Fruit fly (Drosophila melanogaster) whole organism, prepupa: ENCODE results near the gene CG42525.

Source experiments
- CG10631 ChIP-seq: fragments of 200-800 bp; sonication (Bioruptor generic); optimal IDR thresholded peaks from 2 replicates; lab custom pipeline; 2016; ENCODE audit warnings: missing biosample characterization, missing genetic modification characterization
- CG15336 ChIP-seq: fragments of 200-800 bp; sonication (Bioruptor generic); IDR thresholded peaks from 2 replicates; pipeline ENCODE4 v1.3.6; 2022; ENCODE audit warnings: missing biosample characterization, missing genetic modification characterization
- CG16779 ChIP-seq: fragments of 200-800 bp; sonication (Bioruptor generic); optimal IDR thresholded peaks from 3 replicates; lab custom pipeline; 2017; ENCODE audit warnings: missing biosample characterization, mild to moderate bottlenecking, missing genetic modification characterization
- CG3032 ChIP-seq: fragments of 200-800 bp; optimal IDR thresholded peaks from 2 replicates; lab custom pipeline; 2019; ENCODE audit warnings: missing biosample characterization, mild to moderate bottlenecking, missing genetic modification characterization, moderate library complexity
- CG31627 ChIP-seq: fragments of 200-800 bp; sonication (Bioruptor generic); optimal IDR thresholded peaks from 3 replicates; lab custom pipeline; 2016; ENCODE audit warnings: missing biosample characterization, missing genetic modification characterization
- CG32006 ChIP-seq: fragments of 200-800 bp; sonication (Bioruptor generic); optimal IDR thresholded peaks from 3 replicates; lab custom pipeline; 2017; ENCODE audit warnings: missing biosample characterization, mild to moderate bottlenecking, missing genetic modification characterization
- CG34406 ChIP-seq: fragments of 200-800 bp; sonication (Bioruptor generic); optimal IDR thresholded peaks from 3 replicates; lab custom pipeline; 2016; ENCODE audit warnings: missing biosample characterization, missing genetic modification characterization
- CG3919 ChIP-seq: fragments of 200-800 bp; sonication (Bioruptor generic); optimal IDR thresholded peaks from 3 replicates; lab custom pipeline; 2016; ENCODE audit warnings: missing biosample characterization, missing genetic modification characterization
- CG4318 ChIP-seq: fragments of 200-800 bp; sonication (Bioruptor generic); optimal IDR thresholded peaks from 3 replicates; lab custom pipeline; 2017; ENCODE audit warnings: missing biosample characterization, mild to moderate bottlenecking, missing genetic modification characterization
- CG6163 ChIP-seq: fragments of 200-800 bp; sonication (Bioruptor generic); IDR thresholded peaks from 3 replicates; pipeline ENCODE4 v1.3.6; 2022; ENCODE audit warnings: missing biosample characterization, missing genetic modification characterization
- CG6276 ChIP-seq: fragments of 200-800 bp; sonication (Bioruptor generic); optimal IDR thresholded peaks from 2 replicates; lab custom pipeline; 2017; ENCODE audit warnings: missing biosample characterization, mild to moderate bottlenecking, missing genetic modification characterization
- CG6792 ChIP-seq: fragments of 200-800 bp; sonication (Bioruptor generic); optimal IDR thresholded peaks from 3 replicates; lab custom pipeline; 2016; ENCODE audit warnings: missing biosample characterization, missing genetic modification characterization
- CG6808 ChIP-seq: fragments of 200-800 bp; sonication (Bioruptor generic); optimal IDR thresholded peaks from 3 replicates; lab custom pipeline; 2017; ENCODE audit warnings: missing biosample characterization, missing genetic modification characterization, mild to moderate bottlenecking, moderate library complexity, missing genetic modification reagents
- CG6854 ChIP-seq: fragments of 200-800 bp; sonication (Bioruptor generic); optimal IDR thresholded peaks from 2 replicates; lab custom pipeline; 2017; ENCODE audit warnings: missing biosample characterization, mild to moderate bottlenecking, missing genetic modification characterization
- CG7368 ChIP-seq: fragments of 200-800 bp; sonication (Bioruptor generic); optimal IDR thresholded peaks from 3 replicates; lab custom pipeline; 2016; ENCODE audit warnings: missing biosample characterization, missing genetic modification characterization
- CG8632 ChIP-seq: fragments of 200-800 bp; sonication (Bioruptor generic); optimal IDR thresholded peaks from 3 replicates; lab custom pipeline; 2016; ENCODE audit warnings: missing biosample characterization, missing genetic modification characterization
- Eip78C ChIP-seq: fragments of 200-800 bp; sonication (Bioruptor generic); peaks from one replicate; lab custom pipeline; 2016; ENCODE audit warnings: missing biosample characterization, missing genetic modification characterization
- Ets96B ChIP-seq: fragments of 200-800 bp; optimal IDR thresholded peaks from 2 replicates; lab custom pipeline; 2019; ENCODE audit warnings: missing biosample characterization, mild to moderate bottlenecking, missing genetic modification characterization, moderate library complexity
- Gug ChIP-seq: fragments of 200-800 bp; sonication (Bioruptor generic); IDR thresholded peaks from 2 replicates; pipeline ENCODE4 v1.3.6; 2022; ENCODE audit warnings: missing biosample characterization, missing genetic modification characterization
- Hr39 ChIP-seq: fragments of 200-800 bp; sonication (Bioruptor generic); optimal IDR thresholded peaks from 2 replicates; lab custom pipeline; 2016; ENCODE audit warnings: missing biosample characterization, missing genetic modification characterization
- Lpt ChIP-seq: fragments of 200-800 bp; sonication (Bioruptor generic); optimal IDR thresholded peaks from 3 replicates; lab custom pipeline; 2016; ENCODE audit warnings: missing biosample characterization, missing genetic modification characterization
- Smox ChIP-seq: fragments of 200-800 bp; sonication (Bioruptor generic); optimal IDR thresholded peaks from 3 replicates; lab custom pipeline; 2016; ENCODE audit warnings: missing biosample characterization, missing genetic modification characterization
- Sox14 ChIP-seq: fragments of 200-800 bp; sonication (Bioruptor generic); optimal IDR thresholded peaks from 3 replicates; lab custom pipeline; 2016; ENCODE audit warnings: missing biosample characterization, missing genetic modification characterization
- Sox15 ChIP-seq: fragments of 200-800 bp; sonication (Bioruptor generic); optimal IDR thresholded peaks from 3 replicates; lab custom pipeline; 2016; ENCODE audit warnings: missing biosample characterization, missing genetic modification characterization
- acj6 ChIP-seq: fragments of 200-800 bp; sonication (Bioruptor generic); optimal IDR thresholded peaks from 3 replicates; lab custom pipeline; 2016; ENCODE audit warnings: missing biosample characterization, missing genetic modification characterization
- cyc ChIP-seq: fragments of 200-800 bp; sonication (Bioruptor generic); optimal IDR thresholded peaks from 3 replicates; lab custom pipeline; 2016; ENCODE audit warnings: missing biosample characterization, missing genetic modification characterization
- esn ChIP-seq: fragments of 200-800 bp; sonication (Bioruptor generic); optimal IDR thresholded peaks from 2 replicates; lab custom pipeline; 2016; ENCODE audit warnings: missing biosample characterization, mild to moderate bottlenecking, missing genetic modification characterization, moderate library complexity
- fd59A ChIP-seq: fragments of 200-800 bp; sonication (Bioruptor generic); optimal IDR thresholded peaks from 2 replicates; lab custom pipeline; 2017; ENCODE audit warnings: missing biosample characterization, mild to moderate bottlenecking, missing genetic modification characterization, missing genetic modification reagents
- fd85E ChIP-seq: fragments of 200-800 bp; sonication (Bioruptor generic); optimal IDR thresholded peaks from 3 replicates; lab custom pipeline; 2016; ENCODE audit warnings: missing biosample characterization, missing genetic modification characterization
- lz ChIP-seq: fragments of 200-800 bp; sonication (Bioruptor generic); optimal IDR thresholded peaks from 3 replicates; lab custom pipeline; 2016; ENCODE audit warnings: missing biosample characterization, missing genetic modification characterization
- net ChIP-seq: fragments of 200-800 bp; sonication (Bioruptor generic); optimal IDR thresholded peaks from 3 replicates; lab custom pipeline; 2016; ENCODE audit warnings: missing biosample characterization, missing genetic modification characterization
- pdm3 ChIP-seq: fragments of 200-800 bp; sonication (Bioruptor generic); optimal IDR thresholded peaks from 3 replicates; lab custom pipeline; 2016; ENCODE audit warnings: missing biosample characterization, missing genetic modification characterization
- spab ChIP-seq: fragments of 200-800 bp; sonication (Bioruptor generic); optimal IDR thresholded peaks from 2 replicates; lab custom pipeline; 2017; ENCODE audit warnings: missing biosample characterization, mild to moderate bottlenecking, missing genetic modification characterization, missing genetic modification reagents
- ss ChIP-seq, 2 experiments: fragments of 200-800 bp; sonication (Bioruptor generic); optimal IDR thresholded peaks; 2 replicates in 1 of 2; 3 replicates in 1 of 2; lab custom pipeline; 2017 to 2018; ENCODE audit warnings: mild to moderate bottlenecking in 2 of 2, missing biosample characterization in 2 of 2, missing genetic modification characterization in 2 of 2, moderate library complexity in 1 of 2
- svp ChIP-seq: fragments of 200-800 bp; sonication (Bioruptor generic); peaks from one replicate; lab custom pipeline; 2016; ENCODE audit warnings: missing biosample characterization, missing genetic modification characterization
- topi ChIP-seq: fragments of 200-800 bp; sonication (Bioruptor generic); optimal IDR thresholded peaks from 3 replicates; lab custom pipeline; 2016; ENCODE audit warnings: missing biosample characterization, missing genetic modification characterization
- vri ChIP-seq: fragments of 200-800 bp; sonication (Bioruptor generic); optimal IDR thresholded peaks from 3 replicates; lab custom pipeline; 2016; ENCODE audit warnings: missing biosample characterization, mild to moderate bottlenecking, missing genetic modification characterization

The CG42525 gene

dm6 chr3L:3179474-3179873 lies 10.1 kb downstream of the CG42525 start (continued):
- TF ChIP-seq CG3032 (tag; lab: Kevin White, UChicago) (peak; percentile 91), CG4318 (GFP tag; lab: Kevin White, UChicago) (no peak), cyc (peak; percentile 93), spab (GFP tag; lab: Kevin White, UChicago) (peak; percentile 92), CG10631 (GFP tag; lab: Kevin White, UChicago) (no peak), Eip78C (peak; percentile 98), Ets96B (tag; lab: Kevin White, UChicago) (peak; percentile 95), lz (peak; percentile 93)

dm6 chr3L:3178530-3179096 lies 10.9 kb downstream of the CG42525 start, which contains the start of the genes MnM and Girdin:
MnM (minus strand) TSS chr3L:3178580.
Girdin (plus strand) TSS chr3L:3178930.
- TF ChIP-seq Sox15 (GFP tag; lab: Kevin White, UChicago): peak; percentile 38
- TF ChIP-seq Hr39: peak; percentile 81
- TF ChIP-seq fd85E: no peak
- TF ChIP-seq CG3032 (tag; lab: Kevin White, UChicago): peak; percentile 44
- no peak for TF ChIP-seq net (GFP tag; lab: Kevin White, UChicago)
- no peak for TF ChIP-seq CG10631 (GFP tag; lab: Kevin White, UChicago)
- TF ChIP-seq CG6276: no peak
- no peak for TF ChIP-seq CG6792 (GFP tag; lab: Kevin White, UChicago)
- TF ChIP-seq svp: no peak
- no peak for TF ChIP-seq CG8632
- TF ChIP-seq fd59A (GFP tag; lab: Kevin White, UChicago): peak; percentile 6
- TF ChIP-seq cyc: peak; percentile 57
- TF ChIP-seq Lpt (GFP tag; lab: Kevin White, UChicago): peak; percentile 19
- TF ChIP-seq Smox (GFP tag; lab: Kevin White, UChicago): peak; percentile 59
- TF ChIP-seq CG6163 (GFP tag; lab: Robert Waterston, UW): peak; percentile 29; the same call in 1 of the 3 replicates
- no peak for TF ChIP-seq acj6 (GFP tag; lab: Kevin White, UChicago)
- TF ChIP-seq ss (GFP tag; optimal IDR thresholded peaks at IDR 0.05; lab: Kevin White, UChicago): no peak
- TF ChIP-seq esn (GFP tag; lab: Kevin White, UChicago): peak; percentile 76
- peak; percentile 28; the same call in 1 of the 2 replicates for TF ChIP-seq Gug (GFP tag; lab: Robert Waterston, UW)
- TF ChIP-seq lz: peak; percentile 84
- TF ChIP-seq CG34406 (GFP tag; lab: Kevin White, UChicago): peak; percentile 11
- TF ChIP-seq CG31627 (GFP tag; lab: Kevin White, UChicago): peak; percentile 79
- TF ChIP-seq, all 60 proteins: peak for 13

dm6 chr3L:3177872-3178271 lies 11.7 kb downstream of the CG42525 start:
- TF ChIP-seq CG6163 (GFP tag; lab: Robert Waterston, UW) (no peak), vri (GFP tag; lab: Kevin White, UChicago) (no peak), pdm3 (GFP tag; lab: Kevin White, UChicago) (no peak), CG32006 (GFP tag; lab: Kevin White, UChicago) (no peak), CG15336 (no peak), topi (no peak), CG6854 (GFP tag; lab: Kevin White, UChicago) (no peak), CG3919 (GFP tag; lab: Kevin White, UChicago) (no peak), Gug (GFP tag; lab: Robert Waterston, UW) (no peak), Sox14 (GFP tag; lab: Kevin White, UChicago) (no peak), CG6808 (GFP tag; lab: Kevin White, UChicago) (no peak), Lpt (GFP tag; lab: Kevin White, UChicago) (no peak), ss (GFP tag; optimal IDR thresholded peaks at IDR 0.05; lab: Kevin White, UChicago) (no peak), CG16779 (tag; lab: Kevin White, UChicago) (no peak), CG7368 (GFP tag; lab: Kevin White, UChicago) (no peak), CG31627 (GFP tag; lab: Kevin White, UChicago) (no peak)
